Worm (Caenorhabditis elegans) whole organism, L3 larva: ENCODE data around the gene F56D2.3.

Source experiments
- R02D3.7 ChIP-seq: fragments of 150-350 bp; optimal IDR thresholded peaks from 2 replicates; lab custom pipeline; 2014; ENCODE audit warnings: missing biosample characterization, missing genetic modification characterization
- ceh-16 ChIP-seq: sonication (generic microtip); optimal IDR thresholded peaks from 2 replicates; lab custom pipeline; 2017; ENCODE audit warnings: missing biosample characterization, missing genetic modification characterization
- ceh-9 ChIP-seq: sonication (generic microtip); optimal IDR thresholded peaks from 2 replicates; lab custom pipeline; 2018; ENCODE audit warnings: missing biosample characterization, missing genetic modification characterization
- egl-5 ChIP-seq: fragments of 150-350 bp; optimal IDR thresholded peaks from 2 replicates; lab custom pipeline; 2017; ENCODE audit warnings: missing biosample characterization, missing genetic modification reagents, missing genetic modification characterization, inconsistent platforms
- elt-1 ChIP-seq: fragments of 150-350 bp; optimal IDR thresholded peaks from 2 replicates; lab custom pipeline; 2014; ENCODE audit warnings: missing biosample characterization, missing genetic modification characterization
- fkh-10 ChIP-seq: sonication (generic microtip); optimal IDR thresholded peaks from 2 replicates; lab custom pipeline; 2017; ENCODE audit warnings: missing biosample characterization, missing genetic modification reagents, missing genetic modification characterization
- fkh-2 ChIP-seq: fragments of 150-350 bp; optimal IDR thresholded peaks from 2 replicates; lab custom pipeline; 2014; ENCODE audit warnings: missing biosample characterization, missing genetic modification reagents, missing genetic modification characterization
- fos-1 ChIP-seq: fragments of 150-350 bp; optimal IDR thresholded peaks from 2 replicates; lab custom pipeline; 2014; ENCODE audit warnings: missing biosample characterization, missing genetic modification characterization
- hmg-11 ChIP-seq: sonication (generic microtip); optimal IDR thresholded peaks from 2 replicates; lab custom pipeline; 2016; ENCODE audit warnings: missing genetic modification characterization, missing compliant biosample characterization
- jun-1 ChIP-seq: fragments of 150-350 bp; optimal IDR thresholded peaks from 2 replicates; lab custom pipeline; 2014; ENCODE audit warnings: missing biosample characterization, missing genetic modification reagents, missing genetic modification characterization
- lin-39 ChIP-seq: fragments of 150-350 bp; optimal IDR thresholded peaks from 2 replicates; lab custom pipeline; 2018; ENCODE audit warnings: missing biosample characterization, missing genetic modification reagents, missing genetic modification characterization
- lsy-12 ChIP-seq: sonication (generic microtip); optimal IDR thresholded peaks from 2 replicates; lab custom pipeline; 2016; ENCODE audit warnings: mild to moderate bottlenecking, missing genetic modification characterization, missing compliant biosample characterization
- mdl-1 ChIP-seq: fragments of 150-350 bp; optimal IDR thresholded peaks from 2 replicates; lab custom pipeline; 2014; ENCODE audit warnings: missing biosample characterization, missing genetic modification characterization
- nfya-1 ChIP-seq: sonication (generic microtip); optimal IDR thresholded peaks from 2 replicates; lab custom pipeline; 2017; ENCODE audit warnings: missing genetic modification characterization, mild to moderate bottlenecking, missing compliant biosample characterization, antibody characterized with exemption, moderate library complexity; ENCODE audit not compliant: insufficient read depth
- nhr-12 ChIP-seq: fragments of 150-350 bp; optimal IDR thresholded peaks from 2 replicates; lab custom pipeline; 2014; ENCODE audit warnings: missing biosample characterization, missing genetic modification characterization
- nhr-23 ChIP-seq: fragments of 150-350 bp; optimal IDR thresholded peaks from 2 replicates; lab custom pipeline; 2014; ENCODE audit warnings: missing biosample characterization, missing genetic modification reagents, missing genetic modification characterization
- nhr-237 ChIP-seq: fragments of 150-350 bp; optimal IDR thresholded peaks from 2 replicates; lab custom pipeline; 2014; ENCODE audit warnings: missing biosample characterization, missing genetic modification characterization
- nhr-28 ChIP-seq: fragments of 150-350 bp; optimal IDR thresholded peaks from 2 replicates; lab custom pipeline; 2014; ENCODE audit warnings: missing biosample characterization, missing genetic modification characterization
- nhr-43 ChIP-seq: sonication (generic microtip); optimal IDR thresholded peaks from 2 replicates; lab custom pipeline; 2016; ENCODE audit warnings: mild to moderate bottlenecking, missing genetic modification characterization, missing compliant biosample characterization; ENCODE audit not compliant: poor library complexity, severe bottlenecking
- nhr-67 ChIP-seq: fragments of 150-350 bp; optimal IDR thresholded peaks from 2 replicates; lab custom pipeline; 2014; ENCODE audit warnings: missing biosample characterization, missing genetic modification characterization
- nhr-76 ChIP-seq: fragments of 150-350 bp; sonication (generic microtip); optimal IDR thresholded peaks from 5 replicates; lab custom pipeline; 2014; ENCODE audit warnings: missing biosample characterization, missing genetic modification characterization
- pha-4 ChIP-seq: fragments of 150-350 bp; optimal IDR thresholded peaks from 2 replicates; lab custom pipeline; 2014; ENCODE audit warnings: missing biosample characterization, missing genetic modification reagents, missing genetic modification characterization
- pqm-1 ChIP-seq: fragments of 150-350 bp; optimal IDR thresholded peaks from 2 replicates; lab custom pipeline; 2017; ENCODE audit warnings: missing biosample characterization, missing genetic modification characterization, inconsistent platforms
- sea-2 ChIP-seq: fragments of 150-350 bp; sonication (generic microtip); optimal IDR thresholded peaks from 4 replicates; lab custom pipeline; 2014; ENCODE audit warnings: missing biosample characterization, missing genetic modification reagents, missing genetic modification characterization
- skn-1 ChIP-seq: fragments of 150-350 bp; optimal IDR thresholded peaks from 2 replicates; lab custom pipeline; 2014; ENCODE audit warnings: missing biosample characterization, missing genetic modification characterization
- snpc-4 ChIP-seq: fragments of 150-350 bp; optimal IDR thresholded peaks from 2 replicates; lab custom pipeline; 2014; ENCODE audit warnings: missing biosample characterization, missing genetic modification characterization
- tbx-2 ChIP-seq: sonication (generic microtip); optimal IDR thresholded peaks from 2 replicates; lab custom pipeline; 2016; ENCODE audit warnings: mild to moderate bottlenecking, missing genetic modification characterization, missing compliant biosample characterization
- unc-39 ChIP-seq: sonication (generic microtip); optimal IDR thresholded peaks from 4 replicates; lab custom pipeline; 2017; ENCODE audit warnings: missing biosample characterization, missing genetic modification characterization
- ztf-4 ChIP-seq: fragments of 150-350 bp; optimal IDR thresholded peaks from 2 replicates; lab custom pipeline; 2014; ENCODE audit warnings: missing biosample characterization, missing genetic modification characterization

F56D2.3 gene

ce11 chrIII:5622232-5623009 lies 37.7 kb downstream of the F56D2.3 start:
- TF ChIP-seq egl-5 (tag; lab: Kevin White, UChicago) (no peak), pha-4 (peak; percentile 53)
- TF ChIP-seq, all 47 proteins: peak for 1

ce11 chrIII:5623418-5623817 lies 38.7 kb downstream of the F56D2.3 start:
- TF ChIP-seq mdl-1 (tag; lab: Kevin White, UChicago) = no peak
- TF ChIP-seq nhr-43 (tag; lab: Kevin White, UChicago) = no peak
- TF ChIP-seq ceh-16 (tag; lab: Kevin White, UChicago) = no peak
- no peak for TF ChIP-seq tbx-2 (tag; lab: Kevin White, UChicago)
- TF ChIP-seq hmg-11 (tag; lab: Kevin White, UChicago) = no peak
- peak; percentile 26 for TF ChIP-seq fkh-10
- TF ChIP-seq fkh-2 (tag; lab: Kevin White, UChicago) = no peak
- no peak for TF ChIP-seq lsy-12 (tag; lab: Kevin White, UChicago)
- TF ChIP-seq nhr-23 = no peak
- no peak for TF ChIP-seq R02D3.7 (tag; lab: Kevin White, UChicago)
- TF ChIP-seq nhr-76 = no peak
- no peak for TF ChIP-seq ceh-9
- peak; percentile 21 for TF ChIP-seq nfya-1 (tag; lab: Kevin White, UChicago)
- no peak for TF ChIP-seq skn-1 (tag; lab: Kevin White, UChicago)
- TF ChIP-seq, all 47 proteins: peak for 2

DNA sequence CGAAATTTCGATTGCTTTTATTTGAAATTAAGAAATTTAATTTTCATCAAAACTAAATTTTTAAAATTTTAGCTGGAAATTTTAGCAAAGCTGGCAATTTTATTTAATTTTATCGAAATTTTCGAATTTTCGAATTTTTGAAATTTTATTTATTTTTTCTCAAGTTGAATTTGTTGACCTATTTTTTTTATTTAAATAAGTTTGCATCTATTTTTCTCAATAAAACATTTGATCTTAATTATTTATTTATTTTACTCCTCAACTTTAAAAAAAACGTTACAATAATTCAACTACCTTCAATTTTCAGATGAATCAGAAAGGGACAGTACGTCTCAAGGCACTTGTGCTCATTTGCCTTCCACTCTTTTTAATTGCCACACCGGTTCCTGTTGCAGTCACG lies 40.1 kb downstream of the F56D2.3 start, which contains the start of gene daf-4:
Gene daf-4, plus strand, starts transcription at position 301 of the 400 bp plus-strand sequence.
- TF ChIP-seq ztf-4 = no peak
- no peak for TF ChIP-seq lsy-12 (tag; lab: Kevin White, UChicago)
- TF ChIP-seq nhr-237 = no peak
- no peak for TF ChIP-seq nhr-67 (tag; lab: Kevin White, UChicago)
- TF ChIP-seq pqm-1 (tag; lab: Kevin White, UChicago) = no peak
- TF ChIP-seq fos-1 (tag; lab: Kevin White, UChicago) = no peak
- no peak for TF ChIP-seq tbx-2 (tag; lab: Kevin White, UChicago)
- no peak for TF ChIP-seq nfya-1 (tag; lab: Kevin White, UChicago)
- no peak for TF ChIP-seq hmg-11 (tag; lab: Kevin White, UChicago)
- TF ChIP-seq sea-2 (GFP tag; lab: Kevin White, UChicago) = no peak
- TF ChIP-seq jun-1 (tag; lab: Kevin White, UChicago) = no peak
- no peak for TF ChIP-seq snpc-4 (tag; lab: Kevin White, UChicago)
- no peak for TF ChIP-seq nhr-12 (tag; lab: Kevin White, UChicago)
- no peak for TF ChIP-seq nhr-28
- no peak for TF ChIP-seq nhr-76
- TF ChIP-seq lin-39 (tag; lab: Kevin White, UChicago) = no peak
- TF ChIP-seq egl-5 (tag; lab: Kevin White, UChicago) = no peak
- TF ChIP-seq, all 47 proteins: peak for 0

- TF ChIP-seq snpc-4 (tag; lab: Kevin White, UChicago) (no peak), nhr-28 (no peak), ceh-16 (tag; lab: Kevin White, UChicago) (no peak)
Observed at ce11 chrIII:5629225-5629624, 44.5 kb downstream of the F56D2.3 start.

ce11 chrIII:5630350-5630749 lies 45.6 kb downstream of the F56D2.3 start:
- no peak for TF ChIP-seq nfya-1 (tag; lab: Kevin White, UChicago)
- TF ChIP-seq lin-39 (tag; lab: Kevin White, UChicago) = peak; percentile 23

ce11 chrIII:5632426-5632976 lies 47.8 kb downstream of the F56D2.3 start:
- TF ChIP-seq fkh-10 (peak; percentile 54), tbx-2 (tag; lab: Kevin White, UChicago) (no peak), unc-39 (tag; lab: Kevin White, UChicago) (no peak), nfya-1 (tag; lab: Kevin White, UChicago) (peak; percentile 35), snpc-4 (tag; lab: Kevin White, UChicago) (peak; percentile 94), elt-1 (tag; lab: Kevin White, UChicago) (no peak), lin-39 (tag; lab: Kevin White, UChicago) (peak; percentile 41)
